Worm (Caenorhabditis elegans) whole organism, early embryonic: ENCODE measurements around the gene cct-8.

Experiments
- B0310.2 ChIP-seq: sonication (generic microtip); optimal IDR thresholded peaks from 2 replicates; lab custom pipeline; 2016; ENCODE audit warnings: mild to moderate bottlenecking, missing genetic modification characterization, missing compliant biosample characterization
- F13C5.2 ChIP-seq: sonication (generic microtip); optimal IDR thresholded peaks from 2 replicates; lab custom pipeline; 2017; ENCODE audit warnings: mild to moderate bottlenecking, missing genetic modification characterization, inconsistent platforms, missing compliant biosample characterization
- ama-1 ChIP-seq: fragments of 150-350 bp; optimal IDR thresholded peaks from 2 replicates; lab custom pipeline; 2014
- ceh-36 ChIP-seq: sonication (generic microtip); optimal IDR thresholded peaks from 2 replicates; lab custom pipeline; 2016; ENCODE audit warnings: missing genetic modification characterization, inconsistent platforms, missing compliant biosample characterization
- ets-7 ChIP-seq: sonication (generic microtip); optimal IDR thresholded peaks from 2 replicates; lab custom pipeline; 2016; ENCODE audit warnings: missing genotype, missing genetic modification characterization, missing compliant biosample characterization
- hmg-4 ChIP-seq: fragments of 200-800 bp; sonication (Bioruptor generic); optimal IDR thresholded peaks from 2 replicates; lab custom pipeline; 2018; ENCODE audit warnings: mild to moderate bottlenecking, missing genetic modification characterization, missing compliant biosample characterization
- pes-1 ChIP-seq: fragments of 200-800 bp; sonication (Bioruptor generic); IDR thresholded peaks from 2 replicates; pipeline ENCODE4 v1.3.6; 2022; ENCODE audit warnings: missing genetic modification reagents, missing genetic modification characterization, missing compliant biosample characterization
- scrt-1 ChIP-seq: fragments of 200-800 bp; sonication (Bioruptor generic); IDR thresholded peaks from 2 replicates; pipeline ENCODE4 v1.3.6; 2022; ENCODE audit warnings: missing genetic modification characterization, missing compliant biosample characterization
- sea-1 ChIP-seq: fragments of 200-800 bp; sonication (Bioruptor generic); conservative IDR thresholded peaks from 2 replicates; pipeline ENCODE4 v1.3.6; 2022; ENCODE audit warnings: missing genetic modification characterization, missing compliant biosample characterization
- tbx-11 ChIP-seq: fragments of 200-800 bp; sonication (Bioruptor generic); IDR thresholded peaks from 2 replicates; pipeline ENCODE4 v1.3.6; 2022; ENCODE audit warnings: missing genetic modification characterization, missing compliant biosample characterization
- tra-4 ChIP-seq: sonication (generic microtip); optimal IDR thresholded peaks from 2 replicates; lab custom pipeline; 2017; ENCODE audit warnings: missing genetic modification characterization, missing compliant biosample characterization

DNA sequence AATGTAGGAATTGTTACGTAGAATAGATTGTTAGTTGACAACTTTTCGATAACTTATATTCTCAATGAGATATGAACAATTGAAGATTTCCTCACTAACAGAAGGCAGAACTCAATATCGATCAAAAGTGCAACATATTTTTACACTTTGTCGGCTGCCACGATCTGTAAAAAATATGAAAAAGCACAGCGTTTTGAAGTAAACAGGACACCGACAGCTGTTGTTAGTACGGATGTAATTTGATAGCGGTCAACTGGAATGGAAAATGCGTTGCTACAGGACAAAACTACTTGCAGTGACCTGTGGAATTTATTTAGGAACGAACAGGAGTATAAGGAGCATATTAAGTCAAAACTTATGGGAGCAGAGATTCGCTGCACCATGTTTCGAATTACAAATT, 12.3 kb upstream of the cct-8 start:
- TF ChIP-seq hmg-4 (GFP tag; lab: Kevin White, UChicago) (no peak), scrt-1 (GFP tag; lab: Robert Waterston, UW) (no peak), ets-7 (tag; lab: Kevin White, UChicago) (no peak), B0310.2 (tag; lab: Kevin White, UChicago) (no peak), ama-1 (lab: Kevin White, UChicago) (no peak), sea-1 (no peak), tbx-11 (GFP tag; lab: Robert Waterston, UW) (no peak), ceh-36 (no peak), pes-1 (no peak), tra-4 (tag; lab: Kevin White, UChicago) (no peak), F13C5.2 (tag; lab: Kevin White, UChicago) (no peak)
